Worm (Caenorhabditis elegans) whole organism, late embryonic: ENCODE results near the gene ugt-15.

Experiments used
- F13H6.1 ChIP-seq: sonication (generic microtip); optimal IDR thresholded peaks from 2 replicates; lab custom pipeline; 2016; ENCODE audit warnings: missing genetic modification characterization, missing compliant biosample characterization
- K09A11.1 ChIP-seq: sonication (generic microtip); optimal IDR thresholded peaks from 2 replicates; lab custom pipeline; 2017; ENCODE audit warnings: antibody characterized with exemption, mild to moderate bottlenecking, missing genetic modification characterization, missing compliant biosample characterization; ENCODE audit not compliant: insufficient read depth
- ama-1 ChIP-seq: fragments of 150-350 bp; optimal IDR thresholded peaks from 2 replicates; lab custom pipeline; 2014
- ceh-2 ChIP-seq: sonication (generic microtip); optimal IDR thresholded peaks from 2 replicates; lab custom pipeline; 2016; ENCODE audit warnings: missing genotype, missing genetic modification characterization, missing compliant biosample characterization
- ceh-22 ChIP-seq: sonication (generic microtip); optimal IDR thresholded peaks from 2 replicates; lab custom pipeline; 2017; ENCODE audit warnings: missing biosample characterization, missing genetic modification characterization
- pha-4 ChIP-seq: fragments of 150-350 bp; optimal IDR thresholded peaks from 2 replicates; lab custom pipeline; 2018; ENCODE audit warnings: missing biosample characterization, missing genetic modification reagents, missing genetic modification characterization

- TF ChIP-seq ceh-2 (tag; lab: Kevin White, UChicago) (no peak), ama-1 (lab: Kevin White, UChicago) (no peak), pha-4 (no peak), K09A11.1 (tag; lab: Kevin White, UChicago) (no peak), F13H6.1 (tag; lab: Kevin White, UChicago) (no peak), ceh-22 (tag; lab: Kevin White, UChicago) (no peak)
These were observed 31.8 kb downstream of the ugt-15 start, which contains the start of gene anp-1 for ce11 chrV:12859144-12859543.
